Fruit fly (Drosophila melanogaster) whole organism, embryonic: ENCODE results near the gene cu.
A peak's percentile ranks its signal among the peaks of the same experiment; 100 is the strongest.

Experiments used
- Atf-2 ChIP-seq: fragments of 200-800 bp; sonication (Bioruptor generic); optimal IDR thresholded peaks from 2 replicates; lab custom pipeline; 2016; ENCODE audit warnings: missing biosample characterization, missing genetic modification characterization
- Bgb ChIP-seq: fragments of 200-800 bp; sonication (Bioruptor generic); IDR thresholded peaks from 2 replicates; pipeline ENCODE4 v1.3.6; 2022; ENCODE audit warnings: missing biosample characterization, missing genetic modification characterization; ENCODE audit not compliant: partially characterized antibody
- CG10147 ChIP-seq: fragments of 200-800 bp; sonication (Bioruptor generic); optimal IDR thresholded peaks from 2 replicates; lab custom pipeline; 2019; ENCODE audit warnings: missing biosample characterization, mild to moderate bottlenecking, missing genetic modification characterization, moderate library complexity
- CG11504 ChIP-seq: fragments of 200-800 bp; sonication (Bioruptor generic); optimal IDR thresholded peaks from 3 replicates; lab custom pipeline; 2019; ENCODE audit warnings: missing biosample characterization, mild to moderate bottlenecking, missing genetic modification characterization, moderate library complexity
- CG11560 ChIP-seq: fragments of 200-800 bp; sonication (Bioruptor generic); IDR thresholded peaks from 3 replicates; pipeline ENCODE4 v1.3.6; 2022; ENCODE audit warnings: missing biosample characterization, missing genetic modification characterization
- CG11695 ChIP-seq: fragments of 200-800 bp; sonication (Bioruptor generic); IDR thresholded peaks from 3 replicates; pipeline ENCODE4 v1.3.6; 2022; ENCODE audit warnings: missing biosample characterization, missing genetic modification characterization
- CG1233 ChIP-seq: fragments of 200-800 bp; sonication (Bioruptor generic); optimal IDR thresholded peaks from 4 replicates; lab custom pipeline; 2018; ENCODE audit warnings: missing biosample characterization, mild to moderate bottlenecking, missing genetic modification characterization
- CG13424 ChIP-seq: fragments of 200-800 bp; sonication (Bioruptor generic); optimal IDR thresholded peaks from 2 replicates; lab custom pipeline; 2019; ENCODE audit warnings: missing biosample characterization, mild to moderate bottlenecking, missing genetic modification characterization, moderate library complexity
- CG1602 ChIP-seq: fragments of 200-800 bp; sonication (Bioruptor generic); optimal IDR thresholded peaks from 3 replicates; lab custom pipeline; 2016; ENCODE audit warnings: missing biosample characterization, missing genetic modification characterization
- CG1603 ChIP-seq: fragments of 200-800 bp; sonication (Bioruptor generic); optimal IDR thresholded peaks from 2 replicates; lab custom pipeline; 2019; ENCODE audit warnings: missing biosample characterization, mild to moderate bottlenecking, missing genetic modification characterization, moderate library complexity
- CG17359 ChIP-seq: fragments of 200-800 bp; sonication (Bioruptor generic); optimal IDR thresholded peaks from 3 replicates; lab custom pipeline; 2018; ENCODE audit warnings: missing biosample characterization, mild to moderate bottlenecking, missing genetic modification characterization, moderate library complexity
- CG17568 ChIP-seq: fragments of 200-800 bp; sonication (Bioruptor generic); optimal IDR thresholded peaks from 2 replicates; lab custom pipeline; 2018; ENCODE audit warnings: missing biosample characterization, mild to moderate bottlenecking, missing genetic modification characterization, moderate library complexity
- CG17802 ChIP-seq: fragments of 200-800 bp; sonication (Bioruptor generic); optimal IDR thresholded peaks from 2 replicates; lab custom pipeline; 2018; ENCODE audit warnings: missing biosample characterization, mild to moderate bottlenecking, missing genetic modification characterization, moderate library complexity
- CG1832 ChIP-seq: fragments of 200-800 bp; sonication (Bioruptor generic); optimal IDR thresholded peaks from 2 replicates; lab custom pipeline; 2017; ENCODE audit warnings: missing biosample characterization, mild to moderate bottlenecking, missing genetic modification characterization, inconsistent platforms
- CG2678 ChIP-seq: fragments of 200-800 bp; sonication (Bioruptor generic); optimal IDR thresholded peaks from 3 replicates; lab custom pipeline; 2019; ENCODE audit warnings: missing biosample characterization, mild to moderate bottlenecking, missing genetic modification characterization, moderate library complexity
- CG31365 ChIP-seq: fragments of 200-800 bp; sonication (Bioruptor generic); optimal IDR thresholded peaks from 2 replicates; lab custom pipeline; 2018; ENCODE audit warnings: missing biosample characterization, mild to moderate bottlenecking, missing genetic modification characterization
- CG32532 ChIP-seq: fragments of 200-800 bp; sonication (Bioruptor generic); IDR thresholded peaks from 2 replicates; pipeline ENCODE4 v1.3.6; 2022; ENCODE audit warnings: missing biosample characterization, missing genetic modification characterization
- CG3838 ChIP-seq: fragments of 200-800 bp; sonication (Bioruptor generic); optimal IDR thresholded peaks from 3 replicates; lab custom pipeline; 2016; ENCODE audit warnings: missing biosample characterization, missing genetic modification characterization
- CG4328 ChIP-seq: fragments of 200-800 bp; sonication (Bioruptor generic); optimal IDR thresholded peaks from 3 replicates; lab custom pipeline; 2017; ENCODE audit warnings: missing biosample characterization, missing genetic modification reagents, missing genetic modification characterization
- CG43689 ChIP-seq: fragments of 200-800 bp; sonication (Bioruptor generic); IDR thresholded peaks from 2 replicates; pipeline ENCODE4 v1.3.6; 2022; ENCODE audit warnings: missing biosample characterization, missing genetic modification characterization
- CG4707 ChIP-seq: fragments of 200-800 bp; sonication (Bioruptor generic); optimal IDR thresholded peaks from 2 replicates; lab custom pipeline; 2018; ENCODE audit warnings: missing biosample characterization, mild to moderate bottlenecking, missing genetic modification characterization, moderate library complexity
- CG7372 ChIP-seq: fragments of 200-800 bp; sonication (Bioruptor generic); IDR thresholded peaks from 2 replicates; pipeline ENCODE4 v1.3.6; 2022; ENCODE audit warnings: missing biosample characterization, missing genetic modification characterization
- Hmr ChIP-seq: fragments of 200-800 bp; sonication (Bioruptor generic); optimal IDR thresholded peaks from 3 replicates; lab custom pipeline; 2017; ENCODE audit warnings: mild to moderate bottlenecking, missing biosample characterization, missing genetic modification reagents, missing genetic modification characterization
- Lpt ChIP-seq: fragments of >200 bp; optimal IDR thresholded peaks from 2 replicates; lab custom pipeline; 2018; ENCODE audit warnings: missing biosample characterization, missing genetic modification characterization
- Meics ChIP-seq: fragments of 200-800 bp; sonication (Bioruptor generic); optimal IDR thresholded peaks from 2 replicates; lab custom pipeline; 2017; ENCODE audit warnings: missing biosample characterization, mild to moderate bottlenecking, missing genetic modification characterization
- NK7.1 ChIP-seq: fragments of 200-800 bp; sonication (Bioruptor generic); optimal IDR thresholded peaks from 3 replicates; lab custom pipeline; 2016; ENCODE audit warnings: missing biosample characterization, missing genetic modification characterization
- Neu2 ChIP-seq: fragments of 200-800 bp; sonication (Bioruptor generic); optimal IDR thresholded peaks from 3 replicates; lab custom pipeline; 2016; ENCODE audit warnings: missing biosample characterization, missing genetic modification characterization, borderline replicate concordance
- Nf-YA ChIP-seq: fragments of 200-800 bp; sonication (Bioruptor generic); IDR thresholded peaks from 2 replicates; pipeline ENCODE4 v1.3.6; 2022; ENCODE audit warnings: missing biosample characterization, missing genetic modification characterization
- Pdp1 ChIP-seq, 2 experiments: fragments of 200-800 bp; sonication (Bioruptor generic); optimal IDR thresholded peaks; 3 replicates each; lab custom pipeline; 2016; ENCODE audit warnings: missing biosample characterization in 2 of 2, missing genetic modification characterization in 2 of 2, mild to moderate bottlenecking in 1 of 2, moderate library complexity in 1 of 2
- Six4 ChIP-seq: fragments of 200-800 bp; sonication (Bioruptor generic); optimal IDR thresholded peaks from 2 replicates; lab custom pipeline; 2016; ENCODE audit warnings: missing biosample characterization, missing genetic modification characterization
- Ssrp ChIP-seq: fragments of 200-800 bp; sonication (Bioruptor generic); optimal IDR thresholded peaks from 2 replicates; lab custom pipeline; 2018; ENCODE audit warnings: missing biosample characterization, mild to moderate bottlenecking, missing genetic modification characterization, moderate library complexity
- ab ChIP-seq: fragments of 200-800 bp; sonication (Bioruptor generic); optimal IDR thresholded peaks from 2 replicates; lab custom pipeline; 2016; ENCODE audit warnings: missing biosample characterization, missing genetic modification characterization
- cg ChIP-seq: fragments of 200-800 bp; sonication (Bioruptor generic); optimal IDR thresholded peaks from 3 replicates; lab custom pipeline; 2019; ENCODE audit warnings: missing biosample characterization, mild to moderate bottlenecking, missing genetic modification characterization, moderate library complexity
- ci ChIP-seq: fragments of 200-800 bp; sonication (Bioruptor generic); IDR thresholded peaks from 3 replicates; pipeline ENCODE4 v1.3.6; 2022; ENCODE audit warnings: missing biosample characterization, missing genetic modification characterization
- corto ChIP-seq: fragments of 200-800 bp; sonication (Bioruptor generic); optimal IDR thresholded peaks from 2 replicates; lab custom pipeline; 2016; ENCODE audit warnings: missing biosample characterization, mild to moderate bottlenecking, missing genetic modification characterization, moderate library complexity
- crc ChIP-seq: fragments of 200-800 bp; sonication (Bioruptor generic); optimal IDR thresholded peaks from 2 replicates; lab custom pipeline; 2016; ENCODE audit warnings: missing biosample characterization, missing genetic modification characterization
- dmrt99B ChIP-seq: fragments of 200-800 bp; sonication (Bioruptor generic); optimal IDR thresholded peaks from 2 replicates; lab custom pipeline; 2018; ENCODE audit warnings: missing biosample characterization, mild to moderate bottlenecking, missing genetic modification characterization, moderate library complexity
- gcm2 ChIP-seq: fragments of 200-800 bp; sonication (Bioruptor generic); optimal IDR thresholded peaks from 2 replicates; lab custom pipeline; 2016; ENCODE audit warnings: missing biosample characterization, missing genetic modification characterization
- lilli ChIP-seq: fragments of 200-800 bp; sonication (Bioruptor generic); optimal IDR thresholded peaks from 3 replicates; lab custom pipeline; 2016; ENCODE audit warnings: missing biosample characterization, missing genetic modification characterization
- lov ChIP-seq, 2 experiments: fragments of 200-800 bp in 1 of 2; fragments of >200 bp in 1 of 2; sonication (Bioruptor generic) in 1 of 2; IDR thresholded peaks in 1 of 2; optimal IDR thresholded peaks in 1 of 2; 2 replicates in 1 of 2; 3 replicates in 1 of 2; pipeline versions ENCODE4 v1.3.6 to Lab custom; 2017 to 2022; ENCODE audit warnings: missing biosample characterization in 1 of 2, missing genetic modification characterization in 1 of 2
- nerfin-1 ChIP-seq: fragments of 200-800 bp; sonication (Bioruptor generic); optimal IDR thresholded peaks from 3 replicates; lab custom pipeline; 2019; ENCODE audit warnings: missing biosample characterization, mild to moderate bottlenecking, missing genetic modification characterization, moderate library complexity
- salm ChIP-seq: fragments of 200-800 bp; sonication (Bioruptor generic); optimal IDR thresholded peaks from 2 replicates; lab custom pipeline; 2018; ENCODE audit warnings: missing biosample characterization, mild to moderate bottlenecking, missing genetic modification characterization
- sc ChIP-seq, 3 experiments: fragments of >200 bp in 2 of 3; fragments of 200-800 bp in 1 of 3; sonication (Bioruptor generic) in 1 of 3; optimal IDR thresholded peaks; 2 replicates in 2 of 3; 3 replicates in 1 of 3; lab custom pipeline; 2017; ENCODE audit warnings: mild to moderate bottlenecking in 1 of 3, missing biosample characterization in 1 of 3, missing genetic modification characterization in 1 of 3, missing genetic modification reagents in 1 of 3
- sim ChIP-seq: fragments of 200-800 bp; sonication (Bioruptor generic); IDR thresholded peaks from 2 replicates; pipeline ENCODE4 v1.3.6; 2022; ENCODE audit warnings: missing biosample characterization, missing genetic modification characterization
- slou ChIP-seq: fragments of 200-800 bp; sonication (Bioruptor generic); optimal IDR thresholded peaks from 3 replicates; lab custom pipeline; 2016; ENCODE audit warnings: missing biosample characterization, missing genetic modification characterization
- toy ChIP-seq: fragments of 200-800 bp; sonication (Bioruptor generic); IDR thresholded peaks from 2 replicates; pipeline ENCODE4 v1.3.6; 2022; ENCODE audit warnings: missing biosample characterization, missing genetic modification characterization
- trh ChIP-seq: fragments of 200-800 bp; sonication (Bioruptor generic); optimal IDR thresholded peaks from 2 replicates; lab custom pipeline; 2016; ENCODE audit warnings: missing biosample characterization, missing genetic modification characterization
- unc-4 ChIP-seq: fragments of 200-800 bp; sonication (Bioruptor generic); IDR thresholded peaks from 2 replicates; pipeline ENCODE4 v1.3.6; 2022; ENCODE audit warnings: missing biosample characterization, missing genetic modification characterization; ENCODE audit not compliant: partially characterized antibody

The cu gene

dm6 chr3R:11209801-11210402, 12.5 kb downstream of the cu start, which contains the start of the genes SdhC and Tctp (continued):
- TF ChIP-seq Atf-2 (GFP tag; lab: Kevin White, UChicago) (peak; percentile 6), CG13424 (tag; lab: Kevin White, UChicago) (peak; percentile 60), Ssrp (tag; lab: Kevin White, UChicago) (no peak), CG10147 (GFP tag; lab: Kevin White, UChicago) (peak; percentile 6), lov (optimal IDR thresholded peaks at IDR 0.05; lab: Kevin White, UChicago) (no peak), lov (GFP tag; IDR thresholded peaks at IDR 0.05; lab: Robert Waterston, UW) (no peak), CG43689 (GFP tag; lab: Robert Waterston, UW) (no peak), ab (GFP tag; lab: Kevin White, UChicago) (peak; percentile 1), CG32532 (GFP tag; lab: Robert Waterston, UW) (peak; percentile 57), Six4 (peak; percentile 38), lilli (peak; percentile 44), NK7.1 (GFP tag; lab: Kevin White, UChicago) (no peak), CG1233 (GFP tag; lab: Kevin White, UChicago) (peak; percentile 13), CG4328 (peak; percentile 30), toy (GFP tag; lab: Robert Waterston, UW) (no peak), slou (peak; percentile 3), gcm2 (GFP tag; lab: Kevin White, UChicago) (no peak), unc-4 (0 out of 2 replicates have a peak, but pooled peaks have one; percentile 51), nerfin-1 (tag; lab: Kevin White, UChicago) (peak; percentile 9), corto (no peak), CG17568 (GFP tag; lab: Kevin White, UChicago) (no peak), crc (GFP tag; lab: Kevin White, UChicago) (no peak), CG11560 (tag; lab: Robert Waterston, UW) (no peak), Hmr (GFP tag; lab: Kevin White, UChicago) (peak; percentile 73), sim (GFP tag; lab: Robert Waterston, UW) (no peak), CG17359 (tag; lab: Kevin White, UChicago) (no peak), ci (GFP tag; lab: Robert Waterston, UW) (peak; percentile 23; the same call in 1 of the 3 replicates), salm (no peak), trh (no peak), sc (optimal IDR thresholded peaks at IDR 0.05; lab: Kevin White, UChicago) (no peak), sc (GFP tag; optimal IDR thresholded peaks at IDR 0.05; lab: Kevin White, UChicago) (no peak), CG4707 (GFP tag; lab: Kevin White, UChicago) (no peak), CG3838 (GFP tag; lab: Kevin White, UChicago) (no peak), CG11695 (GFP tag; lab: Robert Waterston, UW) (no peak), Meics (GFP tag; lab: Kevin White, UChicago) (peak; percentile 62), cg (GFP tag; lab: Kevin White, UChicago) (no peak), Bgb (peak; percentile 66), CG7372 (no peak), dmrt99B (tag; lab: Kevin White, UChicago) (peak; percentile 9), CG2678 (tag; lab: Kevin White, UChicago) (peak; percentile 52), CG1603 (tag; lab: Kevin White, UChicago) (peak; percentile 36), CG31365 (tag; lab: Kevin White, UChicago) (no peak), CG1832 (GFP tag; lab: Kevin White, UChicago) (no peak), CG17802 (peak; percentile 6), CG1602 (GFP tag; lab: Kevin White, UChicago) (peak; percentile 0), Nf-YA (GFP tag; lab: Robert Waterston, UW) (no peak), Neu2 (no peak), CG11504 (tag; lab: Kevin White, UChicago) (peak; percentile 60), Lpt (GFP tag; lab: Kevin White, UChicago) (no peak), Pdp1 (GFP tag; optimal IDR thresholded peaks at IDR 0.05; lab: Kevin White, UChicago) (peak in 1 of 2 experiments; percentile 2)
